Fruit fly (Drosophila melanogaster) whole organism, embryonic: ENCODE measurements around the gene CG9903.

Source experiments
- Antp ChIP-seq: fragments of 200-800 bp; sonication (Bioruptor generic); optimal IDR thresholded peaks from 3 replicates; lab custom pipeline; 2016; ENCODE audit warnings: missing biosample characterization, missing genetic modification characterization
- Atf6 ChIP-seq: fragments of 200-800 bp; sonication (Bioruptor generic); IDR thresholded peaks from 2 replicates; pipeline ENCODE4 v1.3.6; 2022; ENCODE audit warnings: missing biosample characterization, missing genetic modification characterization
- CG10462 ChIP-seq: fragments of 200-800 bp; sonication (Bioruptor generic); optimal IDR thresholded peaks from 2 replicates; lab custom pipeline; 2016; ENCODE audit warnings: missing biosample characterization, missing genetic modification characterization
- CG10979 ChIP-seq: fragments of 200-800 bp; sonication (Bioruptor generic); optimal IDR thresholded peaks from 2 replicates; lab custom pipeline; 2018; ENCODE audit warnings: missing biosample characterization, mild to moderate bottlenecking, missing genetic modification characterization, moderate library complexity
- CG11560 ChIP-seq: fragments of 200-800 bp; sonication (Bioruptor generic); IDR thresholded peaks from 3 replicates; pipeline ENCODE4 v1.3.6; 2022; ENCODE audit warnings: missing biosample characterization, missing genetic modification characterization
- CG12744 ChIP-seq: fragments of 200-800 bp; sonication (Bioruptor generic); optimal IDR thresholded peaks from 2 replicates; lab custom pipeline; 2016; ENCODE audit warnings: missing biosample characterization, missing genetic modification characterization
- CG13123 ChIP-seq: fragments of 200-800 bp; sonication (Bioruptor generic); optimal IDR thresholded peaks from 2 replicates; lab custom pipeline; 2016; ENCODE audit warnings: missing biosample characterization, missing genetic modification characterization
- CG13624 ChIP-seq: fragments of 200-800 bp; sonication (Bioruptor generic); optimal IDR thresholded peaks from 2 replicates; lab custom pipeline; 2016; ENCODE audit warnings: missing biosample characterization, missing genetic modification characterization
- CG14014 ChIP-seq: fragments of 200-800 bp; sonication (Bioruptor generic); IDR thresholded peaks from 2 replicates; pipeline ENCODE4 v1.3.6; 2022; ENCODE audit warnings: missing biosample characterization, missing genetic modification characterization
- CG14860 ChIP-seq: fragments of 200-800 bp; sonication (Bioruptor generic); IDR thresholded peaks from 3 replicates; pipeline ENCODE4 v1.3.6; 2022; ENCODE audit warnings: missing biosample characterization, missing genetic modification characterization; ENCODE audit not compliant: partially characterized antibody
- CG15514 ChIP-seq: fragments of 200-800 bp; sonication (Bioruptor generic); optimal IDR thresholded peaks from 3 replicates; lab custom pipeline; 2017; ENCODE audit warnings: missing biosample characterization, missing genetic modification characterization, mild to moderate bottlenecking, moderate library complexity, missing genetic modification reagents
- CG15601 ChIP-seq: fragments of 200-800 bp; sonication (Bioruptor generic); optimal IDR thresholded peaks from 3 replicates; lab custom pipeline; 2019; ENCODE audit warnings: missing biosample characterization, mild to moderate bottlenecking, missing genetic modification characterization, moderate library complexity
- CG15696 ChIP-seq: fragments of 200-800 bp; sonication (Bioruptor generic); optimal IDR thresholded peaks from 2 replicates; lab custom pipeline; 2019; ENCODE audit warnings: missing biosample characterization, mild to moderate bottlenecking, missing genetic modification characterization, moderate library complexity
- CG18011 ChIP-seq: fragments of 200-800 bp; sonication (Bioruptor generic); optimal IDR thresholded peaks from 2 replicates; lab custom pipeline; 2017; ENCODE audit warnings: missing biosample characterization, missing genetic modification characterization, mild to moderate bottlenecking, moderate library complexity, missing genotype
- CG2199 ChIP-seq: fragments of 200-800 bp; sonication (Bioruptor generic); IDR thresholded peaks from 3 replicates; pipeline ENCODE4 v1.3.6; 2022; ENCODE audit warnings: missing biosample characterization, missing genetic modification characterization
- CG34224 ChIP-seq: fragments of 200-800 bp; sonication (Bioruptor generic); IDR thresholded peaks from 3 replicates; pipeline ENCODE4 v1.3.6; 2022; ENCODE audit warnings: missing biosample characterization, missing genetic modification characterization; ENCODE audit not compliant: partially characterized antibody
- CG34422 ChIP-seq: fragments of 200-800 bp; sonication (Bioruptor generic); IDR thresholded peaks from 3 replicates; pipeline ENCODE4 v1.3.6; 2022; ENCODE audit warnings: missing biosample characterization, missing genetic modification characterization
- CG5245 ChIP-seq: fragments of 200-800 bp; sonication (Bioruptor generic); optimal IDR thresholded peaks from 3 replicates; lab custom pipeline; 2016; ENCODE audit warnings: missing biosample characterization, missing genetic modification characterization
- CG6254 ChIP-seq: fragments of 200-800 bp; sonication (Bioruptor generic); optimal IDR thresholded peaks from 3 replicates; lab custom pipeline; 2017; ENCODE audit warnings: mild to moderate bottlenecking, missing biosample characterization, missing genetic modification reagents, missing genetic modification characterization
- CG6683 ChIP-seq: fragments of 200-800 bp; sonication (Bioruptor generic); optimal IDR thresholded peaks from 2 replicates; lab custom pipeline; 2017; ENCODE audit warnings: missing biosample characterization, mild to moderate bottlenecking, missing genetic modification characterization, missing genetic modification reagents
- CG7556 ChIP-seq: fragments of 200-800 bp; sonication (Bioruptor generic); optimal IDR thresholded peaks from 2 replicates; lab custom pipeline; 2017; ENCODE audit warnings: missing biosample characterization, mild to moderate bottlenecking, missing genetic modification characterization
- CG7745 ChIP-seq: fragments of 200-800 bp; sonication (Bioruptor generic); optimal IDR thresholded peaks from 2 replicates; lab custom pipeline; 2018; ENCODE audit warnings: missing biosample characterization, mild to moderate bottlenecking, missing genetic modification characterization, moderate library complexity
- CG8388 ChIP-seq: fragments of 200-800 bp; sonication (Bioruptor generic); optimal IDR thresholded peaks from 2 replicates; lab custom pipeline; 2019; ENCODE audit warnings: missing biosample characterization, mild to moderate bottlenecking, missing genetic modification characterization, moderate library complexity
- CG8765 ChIP-seq: fragments of 200-800 bp; sonication (Bioruptor generic); IDR thresholded peaks from 2 replicates; pipeline ENCODE4 v1.3.6; 2022; ENCODE audit warnings: missing biosample characterization, missing genetic modification characterization
- CG9437 ChIP-seq: fragments of 200-800 bp; sonication (Bioruptor generic); optimal IDR thresholded peaks from 2 replicates; lab custom pipeline; 2018; ENCODE audit warnings: missing biosample characterization, mild to moderate bottlenecking, missing genetic modification characterization
- CTCF ChIP-seq: fragments of 200-800 bp; sonication (Bioruptor generic); optimal IDR thresholded peaks from 2 replicates; lab custom pipeline; 2017; ENCODE audit warnings: missing biosample characterization, mild to moderate bottlenecking, missing genetic modification characterization, moderate library complexity
- Dad ChIP-seq: fragments of 200-800 bp; sonication (Bioruptor generic); optimal IDR thresholded peaks from 3 replicates; lab custom pipeline; 2016; ENCODE audit warnings: missing biosample characterization, missing genetic modification characterization
- Dek ChIP-seq: fragments of 200-800 bp; sonication (Bioruptor generic); optimal IDR thresholded peaks from 3 replicates; lab custom pipeline; 2019; ENCODE audit warnings: missing biosample characterization, mild to moderate bottlenecking, missing genetic modification characterization, moderate library complexity
- Dip2 ChIP-seq: fragments of 200-800 bp; sonication (Bioruptor generic); IDR thresholded peaks from 2 replicates; pipeline ENCODE4 v1.3.6; 2022; ENCODE audit warnings: missing biosample characterization, missing genetic modification characterization
- Gsc ChIP-seq: fragments of 200-800 bp; sonication (Bioruptor generic); IDR thresholded peaks from 2 replicates; pipeline ENCODE4 v1.3.6; 2022; ENCODE audit warnings: missing biosample characterization, missing genetic modification characterization
- HmgZ ChIP-seq: fragments of 200-800 bp; sonication (Bioruptor generic); optimal IDR thresholded peaks from 2 replicates; lab custom pipeline; 2018; ENCODE audit warnings: missing biosample characterization, mild to moderate bottlenecking, missing genetic modification characterization
- Hr51 ChIP-seq, 2 experiments: fragments of 200-800 bp; sonication (Bioruptor generic); optimal IDR thresholded peaks; 2 replicates in 1 of 2; 3 replicates in 1 of 2; lab custom pipeline; 2016 to 2018; ENCODE audit warnings: missing biosample characterization in 2 of 2, missing genetic modification characterization in 2 of 2, mild to moderate bottlenecking in 1 of 2, moderate library complexity in 1 of 2
- NC2β ChIP-seq: fragments of 200-800 bp; sonication (Bioruptor generic); optimal IDR thresholded peaks from 2 replicates; lab custom pipeline; 2016; ENCODE audit warnings: missing biosample characterization, missing genetic modification characterization
- Neu2 ChIP-seq: fragments of 200-800 bp; sonication (Bioruptor generic); optimal IDR thresholded peaks from 3 replicates; lab custom pipeline; 2016; ENCODE audit warnings: missing biosample characterization, missing genetic modification characterization, borderline replicate concordance
- Side ChIP-seq: fragments of 200-800 bp; sonication (Bioruptor generic); optimal IDR thresholded peaks from 2 replicates; lab custom pipeline; 2016; ENCODE audit warnings: missing biosample characterization, missing genetic modification characterization
- amos ChIP-seq: fragments of 200-800 bp; sonication (Bioruptor generic); IDR thresholded peaks from 2 replicates; pipeline ENCODE4 v1.3.6; 2022; ENCODE audit warnings: missing biosample characterization, missing genetic modification characterization; ENCODE audit not compliant: partially characterized antibody
- bowl ChIP-seq: fragments of 200-800 bp; sonication (Bioruptor generic); IDR thresholded peaks from 2 replicates; pipeline ENCODE4 v1.3.6; 2022; ENCODE audit warnings: missing biosample characterization, missing genetic modification characterization
- dysf ChIP-seq: fragments of 200-800 bp; sonication (Bioruptor generic); IDR thresholded peaks from 3 replicates; pipeline ENCODE4 v1.3.6; 2022; ENCODE audit warnings: missing biosample characterization, missing genetic modification characterization
- inv ChIP-seq: fragments of 200-800 bp; sonication (Bioruptor generic); IDR thresholded peaks from 2 replicates; pipeline ENCODE4 v1.3.6; 2022; ENCODE audit warnings: missing biosample characterization, missing genetic modification characterization; ENCODE audit not compliant: partially characterized antibody
- lola ChIP-seq, 3 experiments: fragments of >200 bp in 2 of 3; fragments of 200-800 bp in 1 of 3; sonication (Bioruptor generic) in 1 of 3; optimal IDR thresholded peaks; 2 replicates each; lab custom pipeline; 2017 to 2019; ENCODE audit warnings: missing biosample characterization in 3 of 3, missing genetic modification characterization in 3 of 3, mild to moderate bottlenecking in 1 of 3, moderate library complexity in 1 of 3
- nerfin-2 ChIP-seq: fragments of 200-800 bp; sonication (Bioruptor generic); IDR thresholded peaks from 2 replicates; pipeline ENCODE4 v1.3.6; 2022; ENCODE audit warnings: missing biosample characterization, missing genetic modification characterization; ENCODE audit not compliant: partially characterized antibody
- p53 ChIP-seq: fragments of 200-800 bp; sonication (Bioruptor generic); optimal IDR thresholded peaks from 2 replicates; lab custom pipeline; 2016; ENCODE audit warnings: missing biosample characterization, missing genetic modification characterization
- pb ChIP-seq: fragments of 200-800 bp; sonication (Bioruptor generic); optimal IDR thresholded peaks from 3 replicates; lab custom pipeline; 2016; ENCODE audit warnings: missing biosample characterization, missing genetic modification characterization
- pros ChIP-seq: fragments of 200-800 bp; sonication (Bioruptor generic); optimal IDR thresholded peaks from 3 replicates; lab custom pipeline; 2019; ENCODE audit warnings: missing biosample characterization, mild to moderate bottlenecking, missing genetic modification characterization, moderate library complexity
- sisA ChIP-seq: fragments of 200-800 bp; sonication (Bioruptor generic); IDR thresholded peaks from 2 replicates; pipeline ENCODE4 v1.3.6; 2022; ENCODE audit warnings: missing biosample characterization, missing genetic modification characterization
- ttk ChIP-seq: fragments of 200-800 bp; sonication (Bioruptor generic); IDR thresholded peaks from 2 replicates; pipeline ENCODE4 v2.1.2; 2022; ENCODE audit warnings: missing biosample characterization, missing genetic modification characterization
- twi ChIP-seq: fragments of 200-800 bp; optimal IDR thresholded peaks from 2 replicates; lab custom pipeline; 2019; ENCODE audit warnings: missing biosample characterization, mild to moderate bottlenecking, missing genetic modification characterization, moderate library complexity
- vvl ChIP-seq: fragments of 200-800 bp; sonication (Bioruptor generic); IDR thresholded peaks from 2 replicates; pipeline ENCODE4 v1.3.6; 2022; ENCODE audit warnings: missing biosample characterization, missing genetic modification characterization
- zfh1 ChIP-seq: fragments of 200-800 bp; sonication (Bioruptor generic); IDR thresholded peaks from 3 replicates; pipeline ENCODE4 v1.3.6; 2022; ENCODE audit warnings: missing biosample characterization, missing genetic modification characterization

CG9903 gene

DNA sequence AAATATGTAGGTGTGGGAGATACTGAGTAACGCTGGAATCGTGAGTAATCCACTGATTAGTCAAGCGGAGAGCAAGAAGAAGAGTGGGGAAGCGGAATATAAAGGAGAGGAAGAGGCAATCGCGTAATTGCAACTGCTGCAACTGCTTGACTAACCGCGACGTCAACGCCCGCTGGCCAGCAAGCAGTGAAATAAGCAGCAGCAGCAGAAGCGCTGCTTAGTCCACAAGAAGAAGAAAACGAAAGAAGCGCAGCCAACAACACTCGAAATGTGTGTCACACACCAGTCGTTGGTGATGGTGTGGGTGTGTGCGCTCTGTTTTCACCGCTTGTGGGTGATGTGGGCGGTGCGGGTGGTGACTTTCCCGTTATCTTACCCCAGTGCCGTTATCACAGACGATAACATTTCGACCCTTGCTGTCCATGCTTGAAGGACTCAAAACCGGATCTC, 12.3 kb upstream of the CG9903 start (continued):
- no peak for TF ChIP-seq inv (GFP tag; lab: Robert Waterston, UW)
- TF ChIP-seq Hr51 (GFP tag; optimal IDR thresholded peaks at IDR 0.05; lab: Kevin White, UChicago): no peak
- no peak for TF ChIP-seq bowl

DNA sequence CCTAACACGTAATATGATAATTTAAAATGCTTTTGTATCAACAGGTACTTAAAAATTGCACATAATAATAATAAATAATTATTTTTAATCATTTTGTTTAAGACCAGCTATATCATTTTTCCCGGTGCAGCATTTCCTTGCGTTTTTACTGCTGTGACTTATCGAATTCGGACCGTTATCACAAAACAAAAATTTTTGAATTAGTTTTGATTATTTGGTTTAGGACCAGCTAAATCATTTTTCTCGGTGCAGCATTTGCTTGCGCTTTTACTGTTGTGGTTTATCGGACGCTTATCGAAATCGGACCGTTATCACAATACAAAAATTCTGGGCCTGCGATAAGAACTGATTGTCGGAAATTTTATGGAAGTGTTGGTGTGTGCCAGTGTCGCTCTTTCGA, 11.9 kb upstream of the CG9903 start:
- TF ChIP-seq Side: peak; percentile 32
- peak; percentile 82 for TF ChIP-seq zfh1
- TF ChIP-seq lola (GFP tag; optimal IDR thresholded peaks at IDR 0.05; lab: Kevin White, UChicago): peak in 1 of 3 experiments; percentile 71
- peak; percentile 30 for TF ChIP-seq twi (tag; lab: Kevin White, UChicago)
- peak; percentile 77 for TF ChIP-seq CG15514 (GFP tag; lab: Kevin White, UChicago)
- peak; percentile 85 for TF ChIP-seq Atf6
- TF ChIP-seq CG6254 (GFP tag; lab: Kevin White, UChicago): peak; percentile 73
- peak; percentile 77 for TF ChIP-seq CG9437 (GFP tag; lab: Kevin White, UChicago)
- no peak for TF ChIP-seq amos (GFP tag; lab: Robert Waterston, UW)
- no peak for TF ChIP-seq p53
- TF ChIP-seq HmgZ (tag; lab: Kevin White, UChicago): peak; percentile 83
- TF ChIP-seq CG6683: peak; percentile 33
- TF ChIP-seq CG8765 (GFP tag; lab: Robert Waterston, UW): no peak
- peak; percentile 69 for TF ChIP-seq CG5245
- TF ChIP-seq sisA (GFP tag; lab: Robert Waterston, UW): peak; percentile 76
- TF ChIP-seq CG11560 (tag; lab: Robert Waterston, UW): peak; percentile 56; the same call in 1 of the 3 replicates
- peak; percentile 57; the same call in 2 of the 3 replicates for TF ChIP-seq CG34422
- TF ChIP-seq CG8388: peak; percentile 74
- no peak for TF ChIP-seq Neu2 (GFP tag; lab: Kevin White, UChicago)
- TF ChIP-seq NC2β (GFP tag; lab: Kevin White, UChicago): peak; percentile 50
- TF ChIP-seq Antp: peak; percentile 52
- TF ChIP-seq nerfin-2 (GFP tag; lab: Robert Waterston, UW): no peak
- TF ChIP-seq CG10979 (tag; lab: Kevin White, UChicago): peak; percentile 81
- TF ChIP-seq CG13624 (GFP tag; lab: Kevin White, UChicago): peak; percentile 39
- peak; percentile 55 for TF ChIP-seq CG15601 (tag; lab: Kevin White, UChicago)
- peak; percentile 71; the same call in 1 of the 2 replicates for TF ChIP-seq ttk (GFP tag; lab: Robert Waterston, UW)
- peak; percentile 89 for TF ChIP-seq CG7556 (GFP tag; lab: Kevin White, UChicago)
- TF ChIP-seq pros (GFP tag; lab: Kevin White, UChicago): no peak
- peak; percentile 70 for TF ChIP-seq CG18011 (GFP tag; lab: Kevin White, UChicago)
- no peak for TF ChIP-seq Dad (GFP tag; lab: Kevin White, UChicago)
- TF ChIP-seq dysf (GFP tag; lab: Robert Waterston, UW): peak; percentile 86; the same call in 2 of the 3 replicates
- TF ChIP-seq Dip2 (GFP tag; lab: Robert Waterston, UW): no peak
- TF ChIP-seq CG34224 (GFP tag; lab: Robert Waterston, UW): no peak
- peak; percentile 47 for TF ChIP-seq CG12744 (GFP tag; lab: Kevin White, UChicago)
- TF ChIP-seq vvl: peak; percentile 89
- peak; percentile 52 for TF ChIP-seq CG15696
- TF ChIP-seq CG2199: no peak
- TF ChIP-seq CG13123: peak; percentile 46
- no peak for TF ChIP-seq Gsc (GFP tag; lab: Robert Waterston, UW)
- no peak for TF ChIP-seq CG14860
- TF ChIP-seq CG10462 (GFP tag; lab: Kevin White, UChicago): peak; percentile 62
- TF ChIP-seq CG14014 (GFP tag; lab: Robert Waterston, UW): peak; percentile 74; the same call in 1 of the 2 replicates
- TF ChIP-seq CTCF (GFP tag; lab: Kevin White, UChicago): peak; percentile 47
- peak; percentile 57 for TF ChIP-seq pb (GFP tag; lab: Kevin White, UChicago)
- peak; percentile 25 for TF ChIP-seq CG7745 (tag; lab: Kevin White, UChicago)
- peak; percentile 80 for TF ChIP-seq Dek (tag; lab: Kevin White, UChicago)
